Fruit fly (Drosophila melanogaster): ENCODE results near the gene gogo.
A peak's percentile ranks its signal among the peaks of the same experiment; 100 is the strongest.

The gogo gene

dm6 chr3L:20276615-20277014, 18.3 kb downstream of the gogo start (continued):
- TF ChIP-seq CG11902 (GFP tag; optimal IDR thresholded peaks at IDR 0.05): no peak
- peak; percentile 69 for TF ChIP-seq CG32006 (GFP tag; optimal IDR thresholded peaks at IDR 0.05)
- TF ChIP-seq Gug (GFP tag; IDR thresholded peaks at IDR 0.05): no peak
- no peak for TF ChIP-seq fd59A (GFP tag; optimal IDR thresholded peaks at IDR 0.05)
- TF ChIP-seq fkh (GFP tag; optimal IDR thresholded peaks at IDR 0.05): no peak
- no peak for TF ChIP-seq CG8319 (GFP tag; optimal IDR thresholded peaks at IDR 0.05)
- TF ChIP-seq net (GFP tag; optimal IDR thresholded peaks at IDR 0.05): peak; percentile 40
- no peak for TF ChIP-seq CG9139 (GFP tag; optimal IDR thresholded peaks at IDR 0.05)
- TF ChIP-seq Hr39 (GFP tag; optimal IDR thresholded peaks at IDR 0.05): no peak
- TF ChIP-seq ss (GFP tag; optimal IDR thresholded peaks at IDR 0.05): no peak
- no peak for TF ChIP-seq CG8119 (GFP tag; IDR thresholded peaks at IDR 0.05)
- no peak for TF ChIP-seq Ets96B (tag; optimal IDR thresholded peaks at IDR 0.05)
- TF ChIP-seq topi (GFP tag; optimal IDR thresholded peaks at IDR 0.05): no peak
- TF ChIP-seq Eip78C (GFP tag): peak; percentile 72
- TF ChIP-seq pdm3 (GFP tag; optimal IDR thresholded peaks at IDR 0.05): peak; percentile 39
- TF ChIP-seq CG16779 (tag; optimal IDR thresholded peaks at IDR 0.05): no peak
- TF ChIP-seq fd85E (GFP tag; optimal IDR thresholded peaks at IDR 0.05): no peak
- TF ChIP-seq CG8632 (GFP tag; optimal IDR thresholded peaks at IDR 0.05): no peak
- TF ChIP-seq CG6276 (GFP tag; optimal IDR thresholded peaks at IDR 0.05): peak; percentile 48
- no peak for TF ChIP-seq svp (GFP tag)
- peak; percentile 11 for TF ChIP-seq dac (GFP tag; optimal IDR thresholded peaks at IDR 0.05)
- peak; percentile 20 for TF ChIP-seq CG10669 (GFP tag; optimal IDR thresholded peaks at IDR 0.05)
- no peak for TF ChIP-seq CG6854 (GFP tag; optimal IDR thresholded peaks at IDR 0.05)
- TF ChIP-seq achi (GFP tag; optimal IDR thresholded peaks at IDR 0.05): peak; percentile 25
- no peak for TF ChIP-seq CG6792 (GFP tag; optimal IDR thresholded peaks at IDR 0.05)
- TF ChIP-seq Hr38 (GFP tag; optimal IDR thresholded peaks at IDR 0.05): no peak
- no peak for TF ChIP-seq Sox102F (GFP tag; optimal IDR thresholded peaks at IDR 0.05)
- no peak for TF ChIP-seq CG31627 (GFP tag; optimal IDR thresholded peaks at IDR 0.05)
- no peak for TF ChIP-seq CG34406 (GFP tag; optimal IDR thresholded peaks at IDR 0.05)
- TF ChIP-seq eg (GFP tag; IDR thresholded peaks at IDR 0.05): peak; percentile 43; the same call in 1 of the 3 replicates
- TF ChIP-seq CG11762 (GFP tag; optimal IDR thresholded peaks at IDR 0.05; ENCODE audit: insufficient read depth): no peak
- TF ChIP-seq Ets21C (GFP tag; optimal IDR thresholded peaks at IDR 0.05): no peak
- TF ChIP-seq CG15336 (GFP tag; IDR thresholded peaks at IDR 0.05): peak; percentile 42; the same call in 1 of the 2 replicates
- TF ChIP-seq Sox14 (GFP tag; optimal IDR thresholded peaks at IDR 0.05): peak; percentile 21
- TF ChIP-seq Eip93F (GFP tag; optimal IDR thresholded peaks at IDR 0.05): no peak
- TF ChIP-seq vri (GFP tag; optimal IDR thresholded peaks at IDR 0.05): no peak
- TF ChIP-seq lz (GFP tag; optimal IDR thresholded peaks at IDR 0.05): no peak
- TF ChIP-seq CG6808 (GFP tag; optimal IDR thresholded peaks at IDR 0.05): peak; percentile 21
- TF ChIP-seq cyc (GFP tag; optimal IDR thresholded peaks at IDR 0.05): no peak

- TF ChIP-seq CG10631 (GFP tag; optimal IDR thresholded peaks at IDR 0.05) (no peak), fkh (GFP tag; optimal IDR thresholded peaks at IDR 0.05) (no peak), CG8119 (GFP tag; IDR thresholded peaks at IDR 0.05) (no peak), pdm3 (GFP tag; optimal IDR thresholded peaks at IDR 0.05) (no peak), CG1621 (tag; optimal IDR thresholded peaks at IDR 0.05) (no peak), CG4318 (GFP tag; optimal IDR thresholded peaks at IDR 0.05) (no peak), ss (GFP tag; optimal IDR thresholded peaks at IDR 0.05) (no peak), spab (GFP tag; optimal IDR thresholded peaks at IDR 0.05) (no peak), Eip78C (GFP tag) (no peak), net (GFP tag; optimal IDR thresholded peaks at IDR 0.05) (no peak), CG9139 (GFP tag; optimal IDR thresholded peaks at IDR 0.05) (no peak), CG6808 (GFP tag; optimal IDR thresholded peaks at IDR 0.05) (no peak)
Observed at dm6 chr3L:20275886-20276285, 19.0 kb downstream of the gogo start.
